Worm (Caenorhabditis elegans) whole organism, L1 larva: ENCODE data around the gene K07E8.7.

ENCODE experiments used
- C04F5.9 ChIP-seq: sonication (generic microtip); optimal IDR thresholded peaks from 2 replicates; lab custom pipeline; 2016; ENCODE audit warnings: missing genetic modification characterization, missing compliant biosample characterization
- C16A3.4 ChIP-seq: fragments of 150-350 bp; optimal IDR thresholded peaks from 2 replicates; lab custom pipeline; 2014; ENCODE audit warnings: missing biosample characterization, missing genetic modification characterization
- C34B4.2 ChIP-seq: sonication (generic microtip); optimal IDR thresholded peaks from 2 replicates; lab custom pipeline; 2017; ENCODE audit warnings: mild to moderate bottlenecking, missing genetic modification characterization, missing compliant biosample characterization
- alr-1 ChIP-seq: fragments of 200-800 bp; sonication (Bioruptor generic); optimal IDR thresholded peaks from 2 replicates; lab custom pipeline; 2018; ENCODE audit warnings: borderline replicate concordance, mild to moderate bottlenecking, missing genetic modification characterization, missing compliant biosample characterization
- aly-2 ChIP-seq: fragments of 150-350 bp; optimal IDR thresholded peaks from 2 replicates; lab custom pipeline; 2014; ENCODE audit warnings: missing biosample characterization, missing genetic modification characterization
- blmp-1 ChIP-seq: fragments of 150-350 bp; optimal IDR thresholded peaks from 2 replicates; lab custom pipeline; 2014; ENCODE audit warnings: missing biosample characterization, missing genetic modification characterization
- ceh-63 ChIP-seq: fragments of 200-800 bp; sonication (Bioruptor generic); optimal IDR thresholded peaks from 2 replicates; lab custom pipeline; 2018; ENCODE audit warnings: mild to moderate bottlenecking, missing genetic modification characterization, missing compliant biosample characterization
- ceh-82 ChIP-seq, 3 experiments: fragments of 150-350 bp in 1 of 3; sonication (generic microtip) in 2 of 3; optimal IDR thresholded peaks; 2 replicates each; lab custom pipeline; 2014 to 2017; ENCODE audit warnings: missing biosample characterization in 3 of 3, missing genetic modification characterization in 3 of 3
- ceh-90 ChIP-seq: sonication (generic microtip); optimal IDR thresholded peaks from 2 replicates; lab custom pipeline; 2016; ENCODE audit warnings: missing genetic modification characterization, missing compliant biosample characterization
- dsc-1 ChIP-seq: sonication (generic microtip); optimal IDR thresholded peaks from 2 replicates; lab custom pipeline; 2016; ENCODE audit warnings: mild to moderate bottlenecking, missing genetic modification characterization, missing compliant biosample characterization
- efl-1 ChIP-seq, 4 experiments: fragments of 150-350 bp; optimal IDR thresholded peaks in 3 of 4; peaks in 1 of 4; 1 replicate in 1 of 4; 2 replicates in 3 of 4; lab custom pipeline; 2014; ENCODE audit warnings: missing biosample characterization in 2 of 4, missing genetic modification characterization in 2 of 4, missing genetic modification reagents in 2 of 4
- efl-3 ChIP-seq: fragments of 200-800 bp; sonication (Bioruptor generic); optimal IDR thresholded peaks from 2 replicates; lab custom pipeline; 2018; ENCODE audit warnings: mild to moderate bottlenecking, missing genetic modification characterization, missing compliant biosample characterization
- egl-27 ChIP-seq, 2 experiments: fragments of 150-350 bp in 1 of 2; sonication (generic microtip); optimal IDR thresholded peaks; 3 replicates each; lab custom pipeline; 2017 to 2018; ENCODE audit warnings: missing biosample characterization in 2 of 2, missing genetic modification characterization in 2 of 2, missing genetic modification reagents in 2 of 2
- elt-2 ChIP-seq: sonication (generic microtip); optimal IDR thresholded peaks from 2 replicates; lab custom pipeline; 2016; ENCODE audit warnings: missing genetic modification characterization, mild to moderate bottlenecking, inconsistent platforms, missing compliant biosample characterization, missing genetic modification reagents
- elt-3 ChIP-seq, 6 experiments: fragments of 150-350 bp in 1 of 6; sonication (generic microtip); optimal IDR thresholded peaks; 2 replicates each; lab custom pipeline; 2017 to 2018; ENCODE audit warnings: missing biosample characterization in 6 of 6, missing genetic modification characterization in 6 of 6, inconsistent platforms in 1 of 6
- ets-5 ChIP-seq: fragments of 200-800 bp; sonication (Bioruptor generic); IDR thresholded peaks from 2 replicates; pipeline ENCODE4 v1.3.6; 2022; ENCODE audit warnings: missing genetic modification characterization, missing compliant biosample characterization
- fkh-4 ChIP-seq: sonication (generic microtip); optimal IDR thresholded peaks from 2 replicates; lab custom pipeline; 2016; ENCODE audit warnings: missing compliant biosample characterization, missing genetic modification characterization, borderline replicate concordance
- fkh-8 ChIP-seq: sonication (generic microtip); optimal IDR thresholded peaks from 2 replicates; lab custom pipeline; 2016; ENCODE audit warnings: mild to moderate bottlenecking, missing genetic modification characterization, missing compliant biosample characterization
- grh-1 ChIP-seq: fragments of 200-800 bp; sonication (Bioruptor generic); IDR thresholded peaks from 2 replicates; pipeline ENCODE4 v1.3.6; 2022; ENCODE audit warnings: missing genetic modification reagents, missing genetic modification characterization, missing compliant biosample characterization
- irx-1 ChIP-seq: sonication (generic microtip); optimal IDR thresholded peaks from 2 replicates; lab custom pipeline; 2016; ENCODE audit warnings: missing genetic modification characterization, missing compliant biosample characterization
- jun-1 ChIP-seq: fragments of 150-350 bp; optimal IDR thresholded peaks from 2 replicates; lab custom pipeline; 2014; ENCODE audit warnings: missing biosample characterization, missing genetic modification reagents, missing genetic modification characterization
- lin-14 ChIP-seq: fragments of 200-800 bp; sonication (Bioruptor generic); optimal IDR thresholded peaks from 2 replicates; lab custom pipeline; 2018; ENCODE audit warnings: mild to moderate bottlenecking, missing genetic modification characterization, moderate library complexity, missing compliant biosample characterization
- lin-39 ChIP-seq: fragments of 150-350 bp; optimal IDR thresholded peaks from 2 replicates; lab custom pipeline; 2014; ENCODE audit warnings: missing biosample characterization, missing genetic modification reagents, missing genetic modification characterization
- mab-9 ChIP-seq: fragments of 200-800 bp; sonication (Bioruptor generic); IDR thresholded peaks from 2 replicates; pipeline ENCODE4 v1.3.6; 2022; ENCODE audit warnings: missing genetic modification reagents, missing genetic modification characterization, missing compliant biosample characterization
- mef-2 ChIP-seq: fragments of 150-350 bp; optimal IDR thresholded peaks from 2 replicates; lab custom pipeline; 2014; ENCODE audit warnings: missing biosample characterization, missing genetic modification characterization
- mep-1 ChIP-seq: fragments of 150-350 bp; optimal IDR thresholded peaks from 2 replicates; lab custom pipeline; 2014; ENCODE audit warnings: missing biosample characterization, missing genetic modification characterization
- nhr-11 ChIP-seq: fragments of 150-350 bp; optimal IDR thresholded peaks from 2 replicates; lab custom pipeline; 2014; ENCODE audit warnings: missing biosample characterization, missing genetic modification characterization
- nhr-12 ChIP-seq: sonication (generic microtip); optimal IDR thresholded peaks from 2 replicates; lab custom pipeline; 2017; ENCODE audit warnings: missing biosample characterization, missing genetic modification characterization
- nhr-19 ChIP-seq: fragments of 200-800 bp; sonication (Bioruptor generic); conservative IDR thresholded peaks from 2 replicates; pipeline ENCODE4 v1.3.6; 2022; ENCODE audit warnings: missing genetic modification characterization, missing compliant biosample characterization
- nhr-20 ChIP-seq: sonication (generic microtip); optimal IDR thresholded peaks from 2 replicates; lab custom pipeline; 2016; ENCODE audit warnings: mild to moderate bottlenecking, missing genetic modification characterization, missing compliant biosample characterization
- nhr-28 ChIP-seq: fragments of 150-350 bp; optimal IDR thresholded peaks from 2 replicates; lab custom pipeline; 2014; ENCODE audit warnings: missing biosample characterization, missing genetic modification characterization
- nhr-47 ChIP-seq: sonication (generic microtip); optimal IDR thresholded peaks from 2 replicates; lab custom pipeline; 2016; ENCODE audit warnings: mild to moderate bottlenecking, missing genetic modification characterization, moderate library complexity, missing compliant biosample characterization
- nhr-77 ChIP-seq: fragments of 150-350 bp; optimal IDR thresholded peaks from 2 replicates; lab custom pipeline; 2014; ENCODE audit warnings: missing biosample characterization, missing genetic modification characterization
- nhr-85 ChIP-seq: sonication (generic microtip); peaks from one replicate; lab custom pipeline; 2016; ENCODE audit warnings: missing genetic modification characterization, inconsistent platforms, missing compliant biosample characterization
- nhr-90 ChIP-seq: sonication (generic microtip); optimal IDR thresholded peaks from 2 replicates; lab custom pipeline; 2016; ENCODE audit warnings: mild to moderate bottlenecking, missing genetic modification characterization, missing compliant biosample characterization; ENCODE audit not compliant: poor library complexity
- pag-3 ChIP-seq: sonication (generic microtip); optimal IDR thresholded peaks from 2 replicates; lab custom pipeline; 2017; ENCODE audit warnings: missing genetic modification characterization, mild to moderate bottlenecking, missing compliant biosample characterization, antibody characterized with exemption, borderline replicate concordance; ENCODE audit not compliant: insufficient read depth
- pax-3 ChIP-seq: fragments of 200-800 bp; sonication (Bioruptor generic); optimal IDR thresholded peaks from 2 replicates; lab custom pipeline; 2018; ENCODE audit warnings: mild to moderate bottlenecking, missing genetic modification characterization, moderate library complexity, missing compliant biosample characterization
- rnt-1 ChIP-seq: sonication (generic microtip); optimal IDR thresholded peaks from 2 replicates; lab custom pipeline; 2016; ENCODE audit warnings: mild to moderate bottlenecking, missing genetic modification characterization, moderate library complexity, missing compliant biosample characterization
- snpc-4 ChIP-seq: fragments of 150-350 bp; optimal IDR thresholded peaks from 2 replicates; lab custom pipeline; 2014; ENCODE audit warnings: missing biosample characterization, missing genetic modification characterization
- sox-4 ChIP-seq: sonication (generic microtip); optimal IDR thresholded peaks from 2 replicates; lab custom pipeline; 2016; ENCODE audit warnings: missing genetic modification characterization, missing compliant biosample characterization
- swsn-7 ChIP-seq: sonication (generic microtip); optimal IDR thresholded peaks from 2 replicates; lab custom pipeline; 2016; ENCODE audit warnings: missing genetic modification characterization, missing compliant biosample characterization
- unc-130 ChIP-seq: fragments of 150-350 bp; optimal IDR thresholded peaks from 2 replicates; lab custom pipeline; 2017; ENCODE audit warnings: missing biosample characterization, missing genetic modification characterization, inconsistent platforms
- vab-15 ChIP-seq: sonication (generic microtip); optimal IDR thresholded peaks from 2 replicates; lab custom pipeline; 2017; ENCODE audit warnings: missing genotype, mild to moderate bottlenecking, missing genetic modification characterization, missing compliant biosample characterization
- xbp-1 ChIP-seq: sonication (generic microtip); optimal IDR thresholded peaks from 2 replicates; lab custom pipeline; 2016; ENCODE audit warnings: missing genetic modification characterization, missing compliant biosample characterization
- ztf-4 ChIP-seq: fragments of 150-350 bp; optimal IDR thresholded peaks from 2 replicates; lab custom pipeline; 2014; ENCODE audit warnings: missing biosample characterization, missing genetic modification characterization

K07E8.7 gene

ce11 chrII:674116-674515 lies 23.9 kb upstream of the K07E8.7 start, which contains the start of gene Y39F10C.3:
Y39F10C.3 (plus strand) TSS chrII:674416.
- TF ChIP-seq rnt-1 (no peak), ets-5 (GFP tag; lab: Robert Waterston, UW) (no peak), mep-1 (tag; lab: Kevin White, UChicago) (no peak), C16A3.4 (no peak), ceh-90 (tag; lab: Kevin White, UChicago) (no peak), unc-130 (no peak), vab-15 (tag; lab: Kevin White, UChicago) (no peak), swsn-7 (tag; lab: Kevin White, UChicago) (no peak), alr-1 (tag; lab: Kevin White, UChicago) (no peak), efl-3 (GFP tag; lab: Kevin White, UChicago) (no peak), nhr-90 (no peak), nhr-20 (tag; lab: Kevin White, UChicago) (no peak), elt-3 (tag; optimal IDR thresholded peaks at IDR 0.05; lab: Kevin White, UChicago) (no peak), nhr-77 (tag; lab: Kevin White, UChicago) (no peak), nhr-28 (no peak), xbp-1 (tag; lab: Kevin White, UChicago) (no peak)

DNA sequence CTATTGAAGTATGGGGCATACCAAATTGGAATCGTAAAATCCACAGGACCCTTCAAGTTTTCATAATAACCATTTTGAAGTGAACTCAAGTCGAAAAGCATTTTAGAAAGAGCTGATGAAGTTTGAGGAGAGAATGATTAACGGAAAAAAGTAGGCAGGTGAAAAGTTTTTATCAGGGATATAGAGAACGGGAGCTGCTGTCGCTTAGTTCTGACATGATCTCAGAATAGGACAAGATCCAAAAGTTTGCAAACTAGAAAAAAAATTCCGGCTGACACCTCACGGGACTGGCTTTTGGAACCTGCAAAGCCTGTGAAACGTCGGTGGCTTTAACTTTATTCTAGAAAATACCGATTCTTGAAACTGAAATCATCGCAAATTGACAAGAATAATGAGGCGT lies 20.9 kb upstream of the K07E8.7 start, which contains the start of gene sri-46:
Gene sri-46 (minus strand): TSS at position 101 of the 400 bp plus-strand sequence.
- no peak for TF ChIP-seq nhr-12
- TF ChIP-seq nhr-90: no peak
- no peak for TF ChIP-seq blmp-1 (tag; lab: Kevin White, UChicago)
- no peak for TF ChIP-seq rnt-1
- no peak for TF ChIP-seq dsc-1 (tag; lab: Kevin White, UChicago)
- TF ChIP-seq swsn-7 (tag; lab: Kevin White, UChicago): no peak
- no peak for TF ChIP-seq unc-130
- TF ChIP-seq snpc-4: no peak
- no peak for TF ChIP-seq xbp-1 (tag; lab: Kevin White, UChicago)
- no peak for TF ChIP-seq nhr-19 (GFP tag; lab: Robert Waterston, UW)

- TF ChIP-seq mef-2 (tag; lab: Kevin White, UChicago) (no peak), irx-1 (tag; lab: Kevin White, UChicago) (no peak), fkh-8 (tag; lab: Kevin White, UChicago) (no peak), egl-27 (tag; optimal IDR thresholded peaks at IDR 0.05; lab: Kevin White, UChicago) (no peak), efl-1 (optimal IDR thresholded peaks at IDR 0.05; lab: Kevin White, UChicago) (no peak), efl-1 (GFP tag; optimal IDR thresholded peaks at IDR 0.05 in 1 of 2; lab: Kevin White, UChicago) (peak in 1 of 2 experiments; percentile 74)
- TF ChIP-seq, all 84 proteins: peak for 1
Measured at ce11 chrII:667864-668263, 17.7 kb upstream of the K07E8.7 start.

ce11 chrII:661696-662095 lies 11.5 kb upstream of the K07E8.7 start, which contains the start of gene sri-45:
sri-45 (minus strand) TSS chrII:661796.
- TF ChIP-seq efl-1 (optimal IDR thresholded peaks at IDR 0.05; lab: Kevin White, UChicago) (no peak), efl-1 (GFP tag; optimal IDR thresholded peaks at IDR 0.05 in 1 of 2; lab: Kevin White, UChicago) (no peak), ceh-82 (tag; optimal IDR thresholded peaks at IDR 0.05; lab: Kevin White, UChicago) (no peak), C16A3.4 (no peak), mab-9 (GFP tag; lab: Robert Waterston, UW) (no peak), xbp-1 (tag; lab: Kevin White, UChicago) (no peak), nhr-47 (tag; lab: Kevin White, UChicago) (no peak), pag-3 (tag; lab: Kevin White, UChicago) (no peak), jun-1 (tag; lab: Kevin White, UChicago) (no peak)

DNA sequence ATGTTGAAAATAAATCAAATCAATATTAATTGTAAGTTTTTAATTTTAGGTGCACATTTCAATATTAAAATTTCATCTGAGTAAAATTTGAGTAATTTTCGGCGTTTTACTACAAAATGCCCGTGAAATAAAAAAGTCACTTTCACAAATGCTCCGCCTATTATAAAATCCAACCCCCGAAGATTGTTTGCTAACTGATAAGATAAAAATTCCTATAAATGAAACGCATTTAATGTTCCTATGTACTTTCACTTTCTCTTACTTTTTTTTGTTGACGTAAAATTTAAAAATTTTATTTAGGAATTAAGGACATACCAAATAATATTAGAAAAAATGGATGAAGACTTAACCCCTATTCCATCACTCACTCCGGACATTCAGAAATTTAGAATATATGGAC lies 8.2 kb upstream of the K07E8.7 start, which contains the start of gene sdz-24:
Gene sdz-24 (plus strand): TSS at position 301 of the 400 bp plus-strand sequence.
- TF ChIP-seq fkh-4 (tag; lab: Kevin White, UChicago) (no peak), lin-14 (no peak), pag-3 (tag; lab: Kevin White, UChicago) (no peak), ceh-63 (GFP tag; lab: Kevin White, UChicago) (no peak), grh-1 (no peak), C04F5.9 (no peak), nhr-11 (no peak), nhr-85 (tag; lab: Kevin White, UChicago) (no peak), sox-4 (tag; lab: Kevin White, UChicago) (no peak), elt-2 (no peak), C34B4.2 (tag; lab: Kevin White, UChicago) (no peak), lin-39 (tag; lab: Kevin White, UChicago) (no peak), pax-3 (tag; lab: Kevin White, UChicago) (no peak), aly-2 (tag; lab: Kevin White, UChicago) (no peak), nhr-90 (no peak), rnt-1 (no peak), ztf-4 (tag; lab: Kevin White, UChicago) (no peak)
